Fruit fly (Drosophila melanogaster): ENCODE data around the gene CG14395.

dm6 chr3R:12647348-12647747 is 15.3 kb upstream of the CG14395 start:
- TF ChIP-seq usp (GFP tag; optimal IDR thresholded peaks at IDR 0.05) (no peak), psq (optimal IDR thresholded peaks at IDR 0.05) (no peak), pan (optimal IDR thresholded peaks at IDR 0.05) (no peak)
